Worm (Caenorhabditis elegans): ENCODE data around the gene C31H2.3.

- TF ChIP-seq xbp-1 (tag; optimal IDR thresholded peaks at IDR 0.05) (no peak), mep-1 (tag; optimal IDR thresholded peaks at IDR 0.05) (no peak), dpl-1 (GFP tag; optimal IDR thresholded peaks at IDR 0.05) (no peak), lin-15B (tag; optimal IDR thresholded peaks at IDR 0.05) (no peak), nhr-77 (tag; optimal IDR thresholded peaks at IDR 0.05) (no peak), elt-3 (tag; optimal IDR thresholded peaks at IDR 0.05) (no peak), nhr-20 (tag; optimal IDR thresholded peaks at IDR 0.05) (no peak)
Measured at ce11 chrX:5179874-5180273, 25.7 kb upstream of the C31H2.3 start, which contains the start of gene sru-48.
